Worm (Caenorhabditis elegans): ENCODE measurements around the gene sars-2.
A peak's percentile ranks its signal among the peaks of the same experiment; 100 is the strongest.

The sars-2 gene

ce11 chrIV:4393488-4393887, 36.1 kb downstream of the sars-2 start:
- TF ChIP-seq nhr-11 (tag; optimal IDR thresholded peaks at IDR 0.05) (no peak), nhr-237 (tag; optimal IDR thresholded peaks at IDR 0.05) (no peak), mbf-1 (tag; optimal IDR thresholded peaks at IDR 0.05) (no peak), nhr-21 (tag; optimal IDR thresholded peaks at IDR 0.05) (no peak), nhr-25 (tag; optimal IDR thresholded peaks at IDR 0.05) (no peak), C34F6.9 (tag; optimal IDR thresholded peaks at IDR 0.05) (no peak), snpc-4 (tag; optimal IDR thresholded peaks at IDR 0.05) (no peak), Y55F3AM.14 (GFP tag; optimal IDR thresholded peaks at IDR 0.05) (no peak)

- TF ChIP-seq nhr-10 (tag; optimal IDR thresholded peaks at IDR 0.05), result no peak
- no peak for TF ChIP-seq lin-11 (tag; optimal IDR thresholded peaks at IDR 0.05)
- TF ChIP-seq nhr-77 (tag; optimal IDR thresholded peaks at IDR 0.05), result no peak
- no peak for TF ChIP-seq F13H6.1 (tag; optimal IDR thresholded peaks at IDR 0.05)
- TF ChIP-seq lin-39 (tag; optimal IDR thresholded peaks at IDR 0.05), result no peak
- no peak for TF ChIP-seq sma-3 (GFP tag; optimal IDR thresholded peaks at IDR 0.05)
- no peak for TF ChIP-seq R02D3.7 (tag; optimal IDR thresholded peaks at IDR 0.05)
- no peak for TF ChIP-seq mdl-1 (tag; optimal IDR thresholded peaks at IDR 0.05)
- TF ChIP-seq nhr-21 (tag; optimal IDR thresholded peaks at IDR 0.05), result no peak
- no peak for TF ChIP-seq peb-1 (tag; optimal IDR thresholded peaks at IDR 0.05)
- TF ChIP-seq egl-27 (tag; optimal IDR thresholded peaks at IDR 0.05), result no peak
- no peak for TF ChIP-seq unc-55 (GFP tag; optimal IDR thresholded peaks at IDR 0.05)
- TF ChIP-seq gmeb-1 (tag; optimal IDR thresholded peaks at IDR 0.05), result no peak
- TF ChIP-seq dmd-4 (tag; optimal IDR thresholded peaks at IDR 0.05), result no peak
- no peak for TF ChIP-seq C34F6.9 (tag; optimal IDR thresholded peaks at IDR 0.05)
- no peak for TF ChIP-seq ZK546.5 (tag; optimal IDR thresholded peaks at IDR 0.05)
- TF ChIP-seq elt-3 (tag; optimal IDR thresholded peaks at IDR 0.05), result no peak
- TF ChIP-seq nhr-12 (tag; optimal IDR thresholded peaks at IDR 0.05), result no peak
- TF ChIP-seq Y55F3AM.14 (GFP tag; optimal IDR thresholded peaks at IDR 0.05), result no peak
Observed at ce11 chrIV:4393942-4394460, 36.6 kb downstream of the sars-2 start, which contains the start of gene ell-1. Gene ell-1 (plus strand): TSS chrIV:4394410.

- TF ChIP-seq egl-27 (tag; optimal IDR thresholded peaks at IDR 0.05), result no peak
- no peak for TF ChIP-seq unc-39 (tag; optimal IDR thresholded peaks at IDR 0.05)
- no peak for TF ChIP-seq ceh-16 (tag; optimal IDR thresholded peaks at IDR 0.05)
- TF ChIP-seq alr-1 (tag; optimal IDR thresholded peaks at IDR 0.05), result no peak
- no peak for TF ChIP-seq crh-2 (tag; optimal IDR thresholded peaks at IDR 0.05)
- TF ChIP-seq ztf-1 (GFP tag; conservative IDR thresholded peaks at IDR 0.05), result no peak
- no peak for TF ChIP-seq snpc-4 (tag; optimal IDR thresholded peaks at IDR 0.05)
Observed at ce11 chrIV:4395555-4395954, 38.1 kb downstream of the sars-2 start.

ce11 chrIV:4396052-4396821, 38.8 kb downstream of the sars-2 start:
- no peak for TF ChIP-seq R02D3.7 (tag; optimal IDR thresholded peaks at IDR 0.05)
- peak; percentile 38 for TF ChIP-seq nhr-21 (tag; optimal IDR thresholded peaks at IDR 0.05)
- no peak for TF ChIP-seq ztf-11 (tag; optimal IDR thresholded peaks at IDR 0.05)
- TF ChIP-seq nhr-25 (tag; optimal IDR thresholded peaks at IDR 0.05), result peak; percentile 51
- no peak for TF ChIP-seq F13H6.1 (tag; optimal IDR thresholded peaks at IDR 0.05)
- TF ChIP-seq fos-1 (tag; optimal IDR thresholded peaks at IDR 0.05), result peak; percentile 34
- no peak for TF ChIP-seq lin-11 (tag; optimal IDR thresholded peaks at IDR 0.05)
- no peak for TF ChIP-seq nhr-10 (tag; optimal IDR thresholded peaks at IDR 0.05)
- TF ChIP-seq nhr-23 (tag; optimal IDR thresholded peaks at IDR 0.05), result no peak
- peak; percentile 9 for TF ChIP-seq sma-3 (GFP tag; optimal IDR thresholded peaks at IDR 0.05)
- peak; percentile 59 for TF ChIP-seq blmp-1 (tag; optimal IDR thresholded peaks at IDR 0.05; ENCODE audit: insufficient read depth)
- TF ChIP-seq dmd-4 (tag; optimal IDR thresholded peaks at IDR 0.05), result no peak
- TF ChIP-seq mbf-1 (tag; optimal IDR thresholded peaks at IDR 0.05), result no peak

DNA sequence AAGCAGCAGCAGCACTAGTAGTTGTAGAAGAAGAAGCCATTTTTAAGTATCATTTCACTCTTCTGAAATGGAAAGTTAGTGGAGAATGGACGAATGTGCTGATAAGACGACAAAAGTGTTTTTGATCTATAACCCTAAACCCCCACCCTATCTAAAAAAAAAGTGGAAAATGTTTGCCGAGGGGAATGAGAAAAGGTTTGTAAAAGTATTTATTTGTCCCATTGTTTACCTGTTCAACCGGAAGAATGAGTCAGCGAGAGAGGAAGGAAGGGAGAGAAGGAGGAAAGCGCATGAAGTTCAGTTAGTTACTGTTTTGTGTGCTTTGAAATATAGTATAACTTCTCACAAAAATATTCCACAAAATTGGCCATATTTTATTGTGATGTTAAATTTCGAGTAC, 39.7 kb downstream of the sars-2 start:
- no peak for TF ChIP-seq skn-1 (tag; optimal IDR thresholded peaks at IDR 0.05)
- no peak for TF ChIP-seq ztf-4 (tag; optimal IDR thresholded peaks at IDR 0.05)
- no peak for TF ChIP-seq Y55F3AM.14 (GFP tag; optimal IDR thresholded peaks at IDR 0.05)
- no peak for TF ChIP-seq nhr-12 (tag; optimal IDR thresholded peaks at IDR 0.05)
- no peak for TF ChIP-seq ztf-1 (GFP tag; conservative IDR thresholded peaks at IDR 0.05)
- peak; percentile 19 for TF ChIP-seq sem-4 (tag; optimal IDR thresholded peaks at IDR 0.05)
- TF ChIP-seq blmp-1 (tag; optimal IDR thresholded peaks at IDR 0.05; ENCODE audit: insufficient read depth), result peak; percentile 41
- no peak for TF ChIP-seq mbf-1 (tag; optimal IDR thresholded peaks at IDR 0.05)
- TF ChIP-seq crh-2 (tag; optimal IDR thresholded peaks at IDR 0.05), result peak; percentile 2
- TF ChIP-seq dmd-4 (tag; optimal IDR thresholded peaks at IDR 0.05), result no peak
- TF ChIP-seq ceh-16 (tag; optimal IDR thresholded peaks at IDR 0.05), result no peak
- no peak for TF ChIP-seq elt-3 (tag; optimal IDR thresholded peaks at IDR 0.05)
- TF ChIP-seq alr-1 (tag; optimal IDR thresholded peaks at IDR 0.05), result no peak
- TF ChIP-seq unc-39 (tag; optimal IDR thresholded peaks at IDR 0.05), result no peak
- peak; percentile 25 for TF ChIP-seq fos-1 (tag; optimal IDR thresholded peaks at IDR 0.05)
- peak; percentile 1 for TF ChIP-seq sma-3 (GFP tag; optimal IDR thresholded peaks at IDR 0.05)
